Worm (Caenorhabditis elegans) whole organism, early embryonic: ENCODE measurements around the gene tbb-2.

Experiments used
- B0310.2 ChIP-seq: sonication (generic microtip); optimal IDR thresholded peaks from 2 replicates; lab custom pipeline; 2016; ENCODE audit warnings: mild to moderate bottlenecking, missing genetic modification characterization, missing compliant biosample characterization
- F13C5.2 ChIP-seq: sonication (generic microtip); optimal IDR thresholded peaks from 2 replicates; lab custom pipeline; 2017; ENCODE audit warnings: mild to moderate bottlenecking, missing genetic modification characterization, inconsistent platforms, missing compliant biosample characterization
- aly-1 ChIP-seq: sonication (generic microtip); optimal IDR thresholded peaks from 2 replicates; lab custom pipeline; 2016; ENCODE audit warnings: missing genetic modification characterization, missing compliant biosample characterization
- ama-1 ChIP-seq: fragments of 150-350 bp; optimal IDR thresholded peaks from 2 replicates; lab custom pipeline; 2014
- ceh-13 ChIP-seq: fragments of 200-800 bp; sonication (Bioruptor generic); optimal IDR thresholded peaks from 2 replicates; lab custom pipeline; 2018; ENCODE audit warnings: mild to moderate bottlenecking, missing genetic modification characterization, missing compliant biosample characterization
- ceh-36 ChIP-seq: sonication (generic microtip); optimal IDR thresholded peaks from 2 replicates; lab custom pipeline; 2016; ENCODE audit warnings: missing genetic modification characterization, inconsistent platforms, missing compliant biosample characterization
- ets-7 ChIP-seq: sonication (generic microtip); optimal IDR thresholded peaks from 2 replicates; lab custom pipeline; 2016; ENCODE audit warnings: missing genotype, missing genetic modification characterization, missing compliant biosample characterization
- flt-1 ChIP-seq: fragments of 200-800 bp; sonication (Bioruptor generic); IDR thresholded peaks from 2 replicates; pipeline ENCODE4 v1.3.6; 2022; ENCODE audit warnings: missing genetic modification characterization, missing compliant biosample characterization
- hmbx-1 ChIP-seq: sonication (generic microtip); optimal IDR thresholded peaks from 2 replicates; lab custom pipeline; 2016; ENCODE audit warnings: mild to moderate bottlenecking, missing genetic modification characterization, missing compliant biosample characterization
- hmg-4 ChIP-seq: fragments of 200-800 bp; sonication (Bioruptor generic); optimal IDR thresholded peaks from 2 replicates; lab custom pipeline; 2018; ENCODE audit warnings: mild to moderate bottlenecking, missing genetic modification characterization, missing compliant biosample characterization
- hnd-1 ChIP-seq: sonication (generic microtip); optimal IDR thresholded peaks from 2 replicates; lab custom pipeline; 2016; ENCODE audit warnings: missing genetic modification characterization, missing compliant biosample characterization
- pes-1 ChIP-seq: fragments of 200-800 bp; sonication (Bioruptor generic); IDR thresholded peaks from 2 replicates; pipeline ENCODE4 v1.3.6; 2022; ENCODE audit warnings: missing genetic modification reagents, missing genetic modification characterization, missing compliant biosample characterization
- scrt-1 ChIP-seq: fragments of 200-800 bp; sonication (Bioruptor generic); IDR thresholded peaks from 2 replicates; pipeline ENCODE4 v1.3.6; 2022; ENCODE audit warnings: missing genetic modification characterization, missing compliant biosample characterization
- sea-1 ChIP-seq: fragments of 200-800 bp; sonication (Bioruptor generic); conservative IDR thresholded peaks from 2 replicates; pipeline ENCODE4 v1.3.6; 2022; ENCODE audit warnings: missing genetic modification characterization, missing compliant biosample characterization
- tbx-11 ChIP-seq: fragments of 200-800 bp; sonication (Bioruptor generic); IDR thresholded peaks from 2 replicates; pipeline ENCODE4 v1.3.6; 2022; ENCODE audit warnings: missing genetic modification characterization, missing compliant biosample characterization
- tbx-37 ChIP-seq: fragments of 200-800 bp; sonication (Bioruptor generic); conservative IDR thresholded peaks from 2 replicates; pipeline ENCODE4 v1.3.6; 2022; ENCODE audit warnings: missing genetic modification reagents, missing genetic modification characterization, missing compliant biosample characterization
- tra-4 ChIP-seq: sonication (generic microtip); optimal IDR thresholded peaks from 2 replicates; lab custom pipeline; 2017; ENCODE audit warnings: missing genetic modification characterization, missing compliant biosample characterization

Gene tbb-2

ce11 chrIII:4018591-4019580 lies 1.5 kb upstream of the tbb-2 start:
- TF ChIP-seq ets-7 (no peak), hmg-4 (peak; percentile 10), flt-1 (GFP tag; lab: Robert Waterston, UW) (no peak)

- no peak for TF ChIP-seq aly-1 (tag; lab: Kevin White, UChicago)
- no peak for TF ChIP-seq sea-1
- TF ChIP-seq tra-4 (tag; lab: Kevin White, UChicago), result no peak
- no peak for TF ChIP-seq tbx-37
- TF ChIP-seq tbx-11 (GFP tag; lab: Robert Waterston, UW), result no peak
- no peak for TF ChIP-seq pes-1 (GFP tag; lab: Robert Waterston, UW)
These were observed 670 bp upstream of the tbb-2 start for ce11 chrIII:4018095-4018498.

- TF ChIP-seq hmg-4 (no peak), tra-4 (tag; lab: Kevin White, UChicago) (no peak), ceh-13 (GFP tag; lab: Kevin White, UChicago) (no peak), ama-1 (peak; percentile 38)
These were observed 1.9 kb downstream of the tbb-2 start for ce11 chrIII:4015382-4015986.

ce11 chrIII:4013061-4013460 lies 4.4 kb downstream of the tbb-2 start:
- TF ChIP-seq F13C5.2, result no peak

ce11 chrIII:4012036-4012435 lies 5.4 kb downstream of the tbb-2 start, which contains the start of gene C36E8.4:
TSS of gene C36E8.4 (plus strand) at chrIII:4012336.
- TF ChIP-seq sea-1, result no peak
- TF ChIP-seq B0310.2, result no peak
- no peak for TF ChIP-seq tbx-11 (GFP tag; lab: Robert Waterston, UW)
- no peak for TF ChIP-seq pes-1 (GFP tag; lab: Robert Waterston, UW)
- no peak for TF ChIP-seq F13C5.2
- TF ChIP-seq ets-7, result no peak
- no peak for TF ChIP-seq tbx-37
- no peak for TF ChIP-seq hmg-4
- TF ChIP-seq hmbx-1 (tag; lab: Kevin White, UChicago), result no peak
- TF ChIP-seq aly-1 (tag; lab: Kevin White, UChicago), result no peak
- TF ChIP-seq tra-4 (tag; lab: Kevin White, UChicago), result no peak
- TF ChIP-seq flt-1 (GFP tag; lab: Robert Waterston, UW), result no peak
- TF ChIP-seq ceh-36 (tag; lab: Kevin White, UChicago), result no peak
- no peak for TF ChIP-seq ama-1

- TF ChIP-seq hmbx-1 (tag; lab: Kevin White, UChicago) (no peak), flt-1 (GFP tag; lab: Robert Waterston, UW) (no peak), tbx-37 (no peak), tbx-11 (GFP tag; lab: Robert Waterston, UW) (no peak), ceh-13 (GFP tag; lab: Kevin White, UChicago) (no peak), B0310.2 (no peak), ceh-36 (tag; lab: Kevin White, UChicago) (no peak), ama-1 (no peak), ets-7 (no peak), hmg-4 (no peak), F13C5.2 (no peak), pes-1 (GFP tag; lab: Robert Waterston, UW) (no peak), aly-1 (tag; lab: Kevin White, UChicago) (no peak), sea-1 (no peak), tra-4 (tag; lab: Kevin White, UChicago) (no peak), hnd-1 (no peak), scrt-1 (GFP tag; lab: Robert Waterston, UW) (no peak)
These were observed 6.4 kb downstream of the tbb-2 start for ce11 chrIII:4010987-4011386.

ce11 chrIII:4010168-4010567 lies 7.3 kb downstream of the tbb-2 start:
- TF ChIP-seq tra-4 (tag; lab: Kevin White, UChicago), result no peak
- no peak for TF ChIP-seq tbx-11 (GFP tag; lab: Robert Waterston, UW)
- TF ChIP-seq ceh-13 (GFP tag; lab: Kevin White, UChicago), result no peak
- peak; percentile 57 for TF ChIP-seq hmg-4
- peak; percentile 69 for TF ChIP-seq aly-1 (tag; lab: Kevin White, UChicago)
- no peak for TF ChIP-seq ets-7
- TF ChIP-seq pes-1 (GFP tag; lab: Robert Waterston, UW), result no peak
- no peak for TF ChIP-seq ama-1
- no peak for TF ChIP-seq tbx-37
- no peak for TF ChIP-seq flt-1 (GFP tag; lab: Robert Waterston, UW)
- TF ChIP-seq sea-1, result no peak
- TF ChIP-seq B0310.2, result no peak
- TF ChIP-seq ceh-36 (tag; lab: Kevin White, UChicago), result no peak
- TF ChIP-seq F13C5.2, result peak; percentile 31
- TF ChIP-seq hmbx-1 (tag; lab: Kevin White, UChicago), result no peak
- no peak for TF ChIP-seq hnd-1

- no peak for TF ChIP-seq tbx-11 (GFP tag; lab: Robert Waterston, UW)
- no peak for TF ChIP-seq tra-4 (tag; lab: Kevin White, UChicago)
- no peak for TF ChIP-seq ama-1
- no peak for TF ChIP-seq hnd-1
- TF ChIP-seq aly-1 (tag; lab: Kevin White, UChicago), result no peak
- no peak for TF ChIP-seq pes-1 (GFP tag; lab: Robert Waterston, UW)
- no peak for TF ChIP-seq ets-7
- TF ChIP-seq flt-1 (GFP tag; lab: Robert Waterston, UW), result no peak
- TF ChIP-seq ceh-36 (tag; lab: Kevin White, UChicago), result no peak
- TF ChIP-seq F13C5.2, result no peak
These were observed 8.2 kb downstream of the tbb-2 start for ce11 chrIII:4009181-4009580.
